Fruit fly (Drosophila melanogaster) whole organism, prepupa: ENCODE data around the gene MYPT-75D.
A peak's percentile ranks its signal among the peaks of the same experiment; 100 is the strongest.

Experiments used
- CG11762 ChIP-seq: fragments of 200-800 bp; sonication (Bioruptor generic); optimal IDR thresholded peaks from 3 replicates; lab custom pipeline; 2016; ENCODE audit warnings: missing biosample characterization, missing genetic modification characterization; ENCODE audit not compliant: insufficient read depth
- CG15336 ChIP-seq: fragments of 200-800 bp; sonication (Bioruptor generic); IDR thresholded peaks from 2 replicates; pipeline ENCODE4 v1.3.6; 2022; ENCODE audit warnings: missing biosample characterization, missing genetic modification characterization
- CG1621 ChIP-seq: fragments of 200-800 bp; sonication (Bioruptor generic); optimal IDR thresholded peaks from 3 replicates; lab custom pipeline; 2018; ENCODE audit warnings: missing biosample characterization, mild to moderate bottlenecking, missing genetic modification characterization
- CG16779 ChIP-seq: fragments of 200-800 bp; sonication (Bioruptor generic); optimal IDR thresholded peaks from 3 replicates; lab custom pipeline; 2017; ENCODE audit warnings: missing biosample characterization, mild to moderate bottlenecking, missing genetic modification characterization
- CG3032 ChIP-seq: fragments of 200-800 bp; optimal IDR thresholded peaks from 2 replicates; lab custom pipeline; 2019; ENCODE audit warnings: missing biosample characterization, mild to moderate bottlenecking, missing genetic modification characterization, moderate library complexity
- CG31627 ChIP-seq: fragments of 200-800 bp; sonication (Bioruptor generic); optimal IDR thresholded peaks from 3 replicates; lab custom pipeline; 2016; ENCODE audit warnings: missing biosample characterization, missing genetic modification characterization
- CG4318 ChIP-seq: fragments of 200-800 bp; sonication (Bioruptor generic); optimal IDR thresholded peaks from 3 replicates; lab custom pipeline; 2017; ENCODE audit warnings: missing biosample characterization, mild to moderate bottlenecking, missing genetic modification characterization
- CG6276 ChIP-seq: fragments of 200-800 bp; sonication (Bioruptor generic); optimal IDR thresholded peaks from 2 replicates; lab custom pipeline; 2017; ENCODE audit warnings: missing biosample characterization, mild to moderate bottlenecking, missing genetic modification characterization
- CG6792 ChIP-seq: fragments of 200-800 bp; sonication (Bioruptor generic); optimal IDR thresholded peaks from 3 replicates; lab custom pipeline; 2016; ENCODE audit warnings: missing biosample characterization, missing genetic modification characterization
- CG6808 ChIP-seq: fragments of 200-800 bp; sonication (Bioruptor generic); optimal IDR thresholded peaks from 3 replicates; lab custom pipeline; 2017; ENCODE audit warnings: missing biosample characterization, missing genetic modification characterization, mild to moderate bottlenecking, moderate library complexity, missing genetic modification reagents
- CG6854 ChIP-seq: fragments of 200-800 bp; sonication (Bioruptor generic); optimal IDR thresholded peaks from 2 replicates; lab custom pipeline; 2017; ENCODE audit warnings: missing biosample characterization, mild to moderate bottlenecking, missing genetic modification characterization
- CG7368 ChIP-seq: fragments of 200-800 bp; sonication (Bioruptor generic); optimal IDR thresholded peaks from 3 replicates; lab custom pipeline; 2016; ENCODE audit warnings: missing biosample characterization, missing genetic modification characterization
- CG8119 ChIP-seq: fragments of 200-800 bp; sonication (Bioruptor generic); IDR thresholded peaks from 3 replicates; pipeline ENCODE4 v1.3.6; 2022; ENCODE audit warnings: missing biosample characterization, missing genetic modification characterization
- CG8319 ChIP-seq: fragments of 200-800 bp; sonication (Bioruptor generic); optimal IDR thresholded peaks from 3 replicates; lab custom pipeline; 2016; ENCODE audit warnings: missing biosample characterization, missing genetic modification characterization
- CG8632 ChIP-seq: fragments of 200-800 bp; sonication (Bioruptor generic); optimal IDR thresholded peaks from 3 replicates; lab custom pipeline; 2016; ENCODE audit warnings: missing biosample characterization, missing genetic modification characterization
- CG9139 ChIP-seq: fragments of 200-800 bp; sonication (Bioruptor generic); optimal IDR thresholded peaks from 3 replicates; lab custom pipeline; 2017; ENCODE audit warnings: missing biosample characterization, mild to moderate bottlenecking, missing genetic modification characterization
- Eip75B ChIP-seq: fragments of 200-800 bp; sonication (Bioruptor generic); optimal IDR thresholded peaks from 3 replicates; lab custom pipeline; 2016; ENCODE audit warnings: missing biosample characterization, missing genetic modification characterization
- Eip78C ChIP-seq: fragments of 200-800 bp; sonication (Bioruptor generic); peaks from one replicate; lab custom pipeline; 2016; ENCODE audit warnings: missing biosample characterization, missing genetic modification characterization
- Eip93F ChIP-seq: fragments of 200-800 bp; sonication (Bioruptor generic); optimal IDR thresholded peaks from 2 replicates; lab custom pipeline; 2016; ENCODE audit warnings: missing biosample characterization, mild to moderate bottlenecking, missing genetic modification characterization
- Ets21C ChIP-seq: fragments of 200-800 bp; sonication (Bioruptor generic); optimal IDR thresholded peaks from 3 replicates; lab custom pipeline; 2016; ENCODE audit warnings: missing biosample characterization, missing genetic modification characterization
- Ets96B ChIP-seq: fragments of 200-800 bp; optimal IDR thresholded peaks from 2 replicates; lab custom pipeline; 2019; ENCODE audit warnings: missing biosample characterization, mild to moderate bottlenecking, missing genetic modification characterization, moderate library complexity
- Smox ChIP-seq: fragments of 200-800 bp; sonication (Bioruptor generic); optimal IDR thresholded peaks from 3 replicates; lab custom pipeline; 2016; ENCODE audit warnings: missing biosample characterization, missing genetic modification characterization
- Sox14 ChIP-seq: fragments of 200-800 bp; sonication (Bioruptor generic); optimal IDR thresholded peaks from 3 replicates; lab custom pipeline; 2016; ENCODE audit warnings: missing biosample characterization, missing genetic modification characterization
- achi ChIP-seq: fragments of 200-800 bp; sonication (Bioruptor generic); optimal IDR thresholded peaks from 3 replicates; lab custom pipeline; 2016; ENCODE audit warnings: missing biosample characterization, missing genetic modification characterization
- acj6 ChIP-seq: fragments of 200-800 bp; sonication (Bioruptor generic); optimal IDR thresholded peaks from 3 replicates; lab custom pipeline; 2016; ENCODE audit warnings: missing biosample characterization, missing genetic modification characterization
- dsx ChIP-seq: fragments of 200-800 bp; optimal IDR thresholded peaks from 3 replicates; lab custom pipeline; 2019; ENCODE audit warnings: missing biosample characterization, mild to moderate bottlenecking, missing genetic modification characterization, moderate library complexity; ENCODE audit not compliant: poor library complexity, severe bottlenecking
- fkh ChIP-seq: fragments of 200-800 bp; sonication (Bioruptor generic); optimal IDR thresholded peaks from 3 replicates; lab custom pipeline; 2017; ENCODE audit warnings: missing biosample characterization, mild to moderate bottlenecking, missing genetic modification characterization, moderate library complexity
- lz ChIP-seq: fragments of 200-800 bp; sonication (Bioruptor generic); optimal IDR thresholded peaks from 3 replicates; lab custom pipeline; 2016; ENCODE audit warnings: missing biosample characterization, missing genetic modification characterization
- net ChIP-seq: fragments of 200-800 bp; sonication (Bioruptor generic); optimal IDR thresholded peaks from 3 replicates; lab custom pipeline; 2016; ENCODE audit warnings: missing biosample characterization, missing genetic modification characterization
- pdm3 ChIP-seq: fragments of 200-800 bp; sonication (Bioruptor generic); optimal IDR thresholded peaks from 3 replicates; lab custom pipeline; 2016; ENCODE audit warnings: missing biosample characterization, missing genetic modification characterization
- salr ChIP-seq, 2 experiments: fragments of 200-800 bp; sonication (Bioruptor generic); optimal IDR thresholded peaks; 3 replicates each; lab custom pipeline; 2016 to 2018; ENCODE audit warnings: missing biosample characterization in 2 of 2, missing genetic modification characterization in 2 of 2, mild to moderate bottlenecking in 1 of 2
- svp ChIP-seq: fragments of 200-800 bp; sonication (Bioruptor generic); peaks from one replicate; lab custom pipeline; 2016; ENCODE audit warnings: missing biosample characterization, missing genetic modification characterization
- topi ChIP-seq: fragments of 200-800 bp; sonication (Bioruptor generic); optimal IDR thresholded peaks from 3 replicates; lab custom pipeline; 2016; ENCODE audit warnings: missing biosample characterization, missing genetic modification characterization
- vri ChIP-seq: fragments of 200-800 bp; sonication (Bioruptor generic); optimal IDR thresholded peaks from 3 replicates; lab custom pipeline; 2016; ENCODE audit warnings: missing biosample characterization, mild to moderate bottlenecking, missing genetic modification characterization

Gene MYPT-75D

dm6 chr3L:18633084-18633483, 7.3 kb downstream of the MYPT-75D start:
- peak; percentile 75 for TF ChIP-seq fkh
- peak; percentile 60 for TF ChIP-seq vri (GFP tag; lab: Kevin White, UChicago)
- TF ChIP-seq achi, result no peak
- TF ChIP-seq CG11762, result no peak

- peak; percentile 29 for TF ChIP-seq svp (GFP tag; lab: Kevin White, UChicago)
- TF ChIP-seq pdm3 (GFP tag; lab: Kevin White, UChicago), result no peak
- no peak for TF ChIP-seq CG8319 (GFP tag; lab: Kevin White, UChicago)
- TF ChIP-seq lz (GFP tag; lab: Kevin White, UChicago), result no peak
- TF ChIP-seq Eip93F, result no peak
- TF ChIP-seq Eip75B (GFP tag; lab: Kevin White, UChicago), result no peak
These were observed 9.2 kb downstream of the MYPT-75D start for dm6 chr3L:18634792-18635471.

- TF ChIP-seq dsx (no peak), CG6854 (GFP tag; lab: Kevin White, UChicago) (no peak), Eip75B (GFP tag; lab: Kevin White, UChicago) (no peak), CG6792 (GFP tag; lab: Kevin White, UChicago) (no peak), Sox14 (no peak), acj6 (no peak), CG1621 (tag; lab: Kevin White, UChicago) (no peak), CG3032 (no peak), Eip78C (GFP tag; lab: Kevin White, UChicago) (no peak), CG31627 (no peak), salr (GFP tag; optimal IDR thresholded peaks at IDR 0.05; lab: Kevin White, UChicago) (no peak), CG9139 (GFP tag; lab: Kevin White, UChicago) (no peak), CG6808 (no peak), CG4318 (GFP tag; lab: Kevin White, UChicago) (no peak), CG8119 (GFP tag; lab: Robert Waterston, UW) (no peak), topi (GFP tag; lab: Kevin White, UChicago) (no peak), CG8632 (GFP tag; lab: Kevin White, UChicago) (no peak), CG16779 (tag; lab: Kevin White, UChicago) (no peak)
- TF ChIP-seq, all 60 proteins: peak for 0
These were observed 11.0 kb downstream of the MYPT-75D start for dm6 chr3L:18636782-18637181.

- no peak for TF ChIP-seq CG6276 (GFP tag; lab: Kevin White, UChicago)
- no peak for TF ChIP-seq Smox (GFP tag; lab: Kevin White, UChicago)
- no peak for TF ChIP-seq CG6808
- no peak for TF ChIP-seq net
- TF ChIP-seq Eip75B (GFP tag; lab: Kevin White, UChicago), result no peak
- no peak for TF ChIP-seq CG15336 (GFP tag; lab: Robert Waterston, UW)
- no peak for TF ChIP-seq Ets21C (GFP tag; lab: Kevin White, UChicago)
- no peak for TF ChIP-seq CG11762
- no peak for TF ChIP-seq CG7368 (GFP tag; lab: Kevin White, UChicago)
These were observed 11.6 kb downstream of the MYPT-75D start for dm6 chr3L:18637348-18637747.

DNA sequence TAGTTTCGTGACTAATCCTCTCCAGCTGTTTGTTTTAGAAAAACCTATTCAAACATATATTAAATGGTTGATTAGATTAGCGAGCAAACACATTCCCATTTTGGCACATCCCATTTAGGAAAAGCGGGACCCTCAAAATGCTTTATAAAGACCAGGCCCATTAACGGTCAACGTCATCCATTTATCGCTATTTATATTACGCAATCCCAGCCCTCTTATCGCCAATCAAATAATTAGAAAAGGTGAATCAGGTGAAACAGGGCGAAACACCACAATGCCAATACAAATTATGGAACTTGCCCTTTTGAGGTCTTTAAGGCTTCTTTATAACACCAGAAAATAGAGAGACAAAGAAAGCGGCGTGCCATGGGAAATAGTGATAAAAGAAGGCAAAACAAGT, 12.3 kb downstream of the MYPT-75D start:
- TF ChIP-seq Ets96B (tag; lab: Kevin White, UChicago) (no peak), vri (GFP tag; lab: Kevin White, UChicago) (peak; percentile 56), svp (GFP tag; lab: Kevin White, UChicago) (no peak)
